Worm (Caenorhabditis elegans): ENCODE results near the gene bus-18.

The bus-18 gene

DNA sequence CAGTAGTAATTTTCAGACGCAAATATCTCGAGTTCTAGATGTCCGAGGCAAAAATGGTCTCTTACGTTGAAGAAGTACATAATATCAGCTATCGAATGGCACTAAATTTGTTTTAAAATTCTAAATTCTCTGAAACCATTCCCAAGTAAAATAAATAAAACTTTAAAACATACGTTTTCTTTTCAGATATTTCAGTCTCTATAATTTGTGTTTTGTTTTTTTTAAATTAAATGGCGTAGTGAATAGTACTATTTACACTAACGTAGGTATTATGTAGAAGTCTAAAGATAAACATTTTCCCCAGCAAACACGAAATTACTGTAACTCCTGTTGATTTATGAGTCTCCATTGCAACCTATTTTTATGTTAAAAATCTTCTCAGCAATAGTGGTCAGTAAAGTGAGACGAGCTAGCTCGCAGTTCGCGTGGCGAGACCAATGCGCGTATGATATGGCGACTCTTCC, 43.8 kb downstream of the bus-18 start:
- TF ChIP-seq ztf-23 (GFP tag; IDR thresholded peaks at IDR 0.05) (no peak), ref-1 (GFP tag; conservative IDR thresholded peaks at IDR 0.05) (no peak), klf-2 (GFP tag; conservative IDR thresholded peaks at IDR 0.05) (no peak), cog-1 (tag; optimal IDR thresholded peaks at IDR 0.05) (no peak), flt-1 (GFP tag; IDR thresholded peaks at IDR 0.05) (no peak), med-1 (GFP tag; optimal IDR thresholded peaks at IDR 0.05; ENCODE audit: insufficient read depth) (no peak), T22C8.4 (GFP tag; IDR thresholded peaks at IDR 0.05) (no peak), tab-1 (GFP tag; IDR thresholded peaks at IDR 0.05) (no peak), ztf-29 (GFP tag; IDR thresholded peaks at IDR 0.05) (no peak)

DNA sequence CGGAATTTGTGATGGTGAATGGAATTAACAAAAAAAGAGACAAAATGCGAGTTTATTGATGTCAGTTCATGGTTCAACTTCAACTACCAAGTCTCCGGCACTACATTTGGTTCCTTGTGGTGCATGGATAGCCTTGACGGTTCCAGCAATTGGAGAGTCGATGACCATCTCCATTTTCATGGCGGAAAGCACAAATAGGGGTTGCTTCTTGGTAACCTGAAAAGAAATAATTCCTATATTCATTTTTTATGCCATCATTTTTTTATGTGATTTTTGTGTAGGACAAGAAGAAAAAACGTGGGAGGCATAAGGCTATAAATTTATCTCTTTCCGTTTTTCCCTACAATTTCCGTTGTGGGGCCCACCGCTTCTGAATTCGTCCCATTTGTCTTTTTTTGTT, 44.5 kb downstream of the bus-18 start:
- TF ChIP-seq flt-1 (GFP tag; IDR thresholded peaks at IDR 0.05) (no peak), ztf-23 (GFP tag; IDR thresholded peaks at IDR 0.05) (0 out of 2 replicates have a peak, but pooled peaks have one; percentile 29)

ce11 chrV:11818786-11819185, 45.3 kb downstream of the bus-18 start:
- TF ChIP-seq ref-1 (GFP tag; conservative IDR thresholded peaks at IDR 0.05): no peak
- TF ChIP-seq ztf-29 (GFP tag; IDR thresholded peaks at IDR 0.05): no peak
- TF ChIP-seq flt-1 (GFP tag; IDR thresholded peaks at IDR 0.05): no peak
- no peak for TF ChIP-seq cog-1 (tag; optimal IDR thresholded peaks at IDR 0.05)
- no peak for TF ChIP-seq tab-1 (GFP tag; IDR thresholded peaks at IDR 0.05)
- no peak for TF ChIP-seq klf-2 (GFP tag; conservative IDR thresholded peaks at IDR 0.05)
- TF ChIP-seq T22C8.4 (GFP tag; IDR thresholded peaks at IDR 0.05): no peak
- TF ChIP-seq med-1 (GFP tag; optimal IDR thresholded peaks at IDR 0.05; ENCODE audit: insufficient read depth): no peak
- no peak for TF ChIP-seq ztf-23 (GFP tag; IDR thresholded peaks at IDR 0.05)

- TF ChIP-seq ztf-29 (GFP tag; IDR thresholded peaks at IDR 0.05): no peak
- TF ChIP-seq ref-1 (GFP tag; conservative IDR thresholded peaks at IDR 0.05): no peak
- TF ChIP-seq ztf-23 (GFP tag; IDR thresholded peaks at IDR 0.05): no peak
- TF ChIP-seq flt-1 (GFP tag; IDR thresholded peaks at IDR 0.05): no peak
- no peak for TF ChIP-seq tab-1 (GFP tag; IDR thresholded peaks at IDR 0.05)
- no peak for TF ChIP-seq klf-2 (GFP tag; conservative IDR thresholded peaks at IDR 0.05)
- no peak for TF ChIP-seq cog-1 (tag; optimal IDR thresholded peaks at IDR 0.05)
- TF ChIP-seq med-1 (GFP tag; optimal IDR thresholded peaks at IDR 0.05; ENCODE audit: insufficient read depth): no peak
- no peak for TF ChIP-seq T22C8.4 (GFP tag; IDR thresholded peaks at IDR 0.05)
Measured at ce11 chrV:11819451-11819850, 45.9 kb downstream of the bus-18 start.

ce11 chrV:11820551-11820950, 47.0 kb downstream of the bus-18 start:
- TF ChIP-seq flt-1 (GFP tag; IDR thresholded peaks at IDR 0.05) (no peak), cog-1 (tag; optimal IDR thresholded peaks at IDR 0.05) (no peak), T22C8.4 (GFP tag; IDR thresholded peaks at IDR 0.05) (no peak), ztf-23 (GFP tag; IDR thresholded peaks at IDR 0.05) (no peak), klf-2 (GFP tag; conservative IDR thresholded peaks at IDR 0.05) (no peak), tab-1 (GFP tag; IDR thresholded peaks at IDR 0.05) (no peak), ztf-29 (GFP tag; IDR thresholded peaks at IDR 0.05) (no peak), ref-1 (GFP tag; conservative IDR thresholded peaks at IDR 0.05) (no peak), med-1 (GFP tag; optimal IDR thresholded peaks at IDR 0.05; ENCODE audit: insufficient read depth) (no peak)

- no peak for TF ChIP-seq klf-2 (GFP tag; conservative IDR thresholded peaks at IDR 0.05)
- no peak for TF ChIP-seq ztf-23 (GFP tag; IDR thresholded peaks at IDR 0.05)
- no peak for TF ChIP-seq ref-1 (GFP tag; conservative IDR thresholded peaks at IDR 0.05)
- TF ChIP-seq cog-1 (tag; optimal IDR thresholded peaks at IDR 0.05): no peak
- TF ChIP-seq med-1 (GFP tag; optimal IDR thresholded peaks at IDR 0.05; ENCODE audit: insufficient read depth): no peak
- TF ChIP-seq ztf-29 (GFP tag; IDR thresholded peaks at IDR 0.05): no peak
- TF ChIP-seq tab-1 (GFP tag; IDR thresholded peaks at IDR 0.05): no peak
- no peak for TF ChIP-seq flt-1 (GFP tag; IDR thresholded peaks at IDR 0.05)
- no peak for TF ChIP-seq T22C8.4 (GFP tag; IDR thresholded peaks at IDR 0.05)
Measured at ce11 chrV:11822461-11822939, 49.0 kb downstream of the bus-18 start, which contains the start of gene pyc-1. Gene pyc-1 (minus strand): TSS chrV:11822529.

DNA sequence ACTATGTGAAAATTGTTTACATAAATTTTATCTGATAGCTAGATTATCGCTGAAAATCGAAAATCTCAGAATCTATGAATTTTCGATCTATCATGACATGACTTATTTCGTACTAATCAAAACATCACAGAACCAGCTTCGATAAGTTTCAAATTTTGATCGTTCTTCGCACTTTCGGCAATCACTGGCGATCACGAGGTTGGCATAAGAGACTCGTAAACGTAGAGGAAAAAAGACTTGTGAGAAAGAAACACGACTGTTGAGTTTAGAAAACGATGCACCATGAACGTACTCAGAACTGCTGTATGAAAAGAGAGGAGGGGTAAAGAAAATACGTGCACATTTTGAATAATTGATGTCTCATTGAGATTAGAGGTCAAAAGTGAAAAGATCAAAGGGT, 50.5 kb downstream of the bus-18 start:
- TF ChIP-seq tab-1 (GFP tag; IDR thresholded peaks at IDR 0.05) (no peak), ref-1 (GFP tag; conservative IDR thresholded peaks at IDR 0.05) (no peak), klf-2 (GFP tag; conservative IDR thresholded peaks at IDR 0.05) (no peak), cog-1 (tag; optimal IDR thresholded peaks at IDR 0.05) (no peak), ztf-23 (GFP tag; IDR thresholded peaks at IDR 0.05) (no peak), med-1 (GFP tag; optimal IDR thresholded peaks at IDR 0.05; ENCODE audit: insufficient read depth) (no peak), flt-1 (GFP tag; IDR thresholded peaks at IDR 0.05) (no peak), ztf-29 (GFP tag; IDR thresholded peaks at IDR 0.05) (no peak), T22C8.4 (GFP tag; IDR thresholded peaks at IDR 0.05) (no peak)

ce11 chrV:11825662-11826061, 52.1 kb downstream of the bus-18 start, which contains the start of gene D2023.4:
Gene D2023.4 (minus strand): TSS chrV:11825762.
- TF ChIP-seq tab-1 (GFP tag; IDR thresholded peaks at IDR 0.05): no peak
- TF ChIP-seq ztf-29 (GFP tag; IDR thresholded peaks at IDR 0.05): no peak
- TF ChIP-seq flt-1 (GFP tag; IDR thresholded peaks at IDR 0.05): no peak
- no peak for TF ChIP-seq klf-2 (GFP tag; conservative IDR thresholded peaks at IDR 0.05)
- no peak for TF ChIP-seq med-1 (GFP tag; optimal IDR thresholded peaks at IDR 0.05; ENCODE audit: insufficient read depth)
- no peak for TF ChIP-seq ztf-23 (GFP tag; IDR thresholded peaks at IDR 0.05)
- no peak for TF ChIP-seq T22C8.4 (GFP tag; IDR thresholded peaks at IDR 0.05)
- TF ChIP-seq cog-1 (tag; optimal IDR thresholded peaks at IDR 0.05): no peak
- no peak for TF ChIP-seq ref-1 (GFP tag; conservative IDR thresholded peaks at IDR 0.05)

Data from whole organism, midembryonic.